Fruit fly (Drosophila melanogaster) whole organism, embryonic: Measurements from ENCODE around the gene Ilp5.

Experiments used
- B-H2 ChIP-seq: fragments of 200-800 bp; sonication (Bioruptor generic); optimal IDR thresholded peaks from 2 replicates; lab custom pipeline; 2018; ENCODE audit warnings: missing biosample characterization, mild to moderate bottlenecking, missing genetic modification characterization
- CG10979 ChIP-seq: fragments of 200-800 bp; sonication (Bioruptor generic); optimal IDR thresholded peaks from 2 replicates; lab custom pipeline; 2018; ENCODE audit warnings: missing biosample characterization, mild to moderate bottlenecking, missing genetic modification characterization, moderate library complexity
- CG11085 ChIP-seq: fragments of 200-800 bp; sonication (Bioruptor generic); IDR thresholded peaks from 2 replicates; pipeline ENCODE4 v1.3.6; 2022; ENCODE audit warnings: missing biosample characterization, missing genetic modification characterization
- CG11093 ChIP-seq: fragments of 200-800 bp; sonication (Bioruptor generic); IDR thresholded peaks from 3 replicates; pipeline ENCODE4 v1.3.6; 2022; ENCODE audit warnings: missing biosample characterization, missing genetic modification characterization
- CG15269 ChIP-seq: fragments of 200-800 bp; sonication (Bioruptor generic); optimal IDR thresholded peaks from 2 replicates; lab custom pipeline; 2018; ENCODE audit warnings: missing biosample characterization, mild to moderate bottlenecking, missing genetic modification characterization, moderate library complexity
- CG16813 ChIP-seq: fragments of 200-800 bp; sonication (Bioruptor generic); IDR thresholded peaks from 3 replicates; pipeline ENCODE4 v1.3.6; 2022; ENCODE audit warnings: missing biosample characterization, missing genetic modification characterization; ENCODE audit not compliant: partially characterized antibody
- CG17359 ChIP-seq: fragments of 200-800 bp; sonication (Bioruptor generic); optimal IDR thresholded peaks from 3 replicates; lab custom pipeline; 2018; ENCODE audit warnings: missing biosample characterization, mild to moderate bottlenecking, missing genetic modification characterization, moderate library complexity
- CG2202 ChIP-seq: fragments of 200-800 bp; sonication (Bioruptor generic); optimal IDR thresholded peaks from 2 replicates; lab custom pipeline; 2018; ENCODE audit warnings: missing biosample characterization, mild to moderate bottlenecking, missing genetic modification characterization
- CG3163 ChIP-seq: fragments of 200-800 bp; sonication (Bioruptor generic); optimal IDR thresholded peaks from 3 replicates; lab custom pipeline; 2016; ENCODE audit warnings: missing biosample characterization, missing genetic modification characterization
- CG33557 ChIP-seq: fragments of 200-800 bp; sonication (Bioruptor generic); optimal IDR thresholded peaks from 2 replicates; lab custom pipeline; 2019; ENCODE audit warnings: missing biosample characterization, mild to moderate bottlenecking, missing genetic modification characterization, moderate library complexity
- CG34376 ChIP-seq: fragments of 200-800 bp; sonication (Bioruptor generic); optimal IDR thresholded peaks from 2 replicates; lab custom pipeline; 2018; ENCODE audit warnings: missing biosample characterization, mild to moderate bottlenecking, missing genetic modification characterization
- CG3838 ChIP-seq: fragments of 200-800 bp; sonication (Bioruptor generic); optimal IDR thresholded peaks from 3 replicates; lab custom pipeline; 2016; ENCODE audit warnings: missing biosample characterization, missing genetic modification characterization
- CG4424 ChIP-seq: fragments of 200-800 bp; sonication (Bioruptor generic); optimal IDR thresholded peaks from 3 replicates; lab custom pipeline; 2016; ENCODE audit warnings: missing biosample characterization, missing genetic modification characterization
- CG4707 ChIP-seq: fragments of 200-800 bp; sonication (Bioruptor generic); optimal IDR thresholded peaks from 2 replicates; lab custom pipeline; 2018; ENCODE audit warnings: missing biosample characterization, mild to moderate bottlenecking, missing genetic modification characterization, moderate library complexity
- CG5180 ChIP-seq: fragments of 200-800 bp; sonication (Bioruptor generic); optimal IDR thresholded peaks from 3 replicates; lab custom pipeline; 2017; ENCODE audit warnings: missing biosample characterization, missing genetic modification characterization, mild to moderate bottlenecking, moderate library complexity, missing genetic modification reagents
- CG7271 ChIP-seq: fragments of 200-800 bp; sonication (Bioruptor generic); optimal IDR thresholded peaks from 2 replicates; lab custom pipeline; 2018; ENCODE audit warnings: missing biosample characterization, mild to moderate bottlenecking, missing genetic modification characterization, moderate library complexity
- CG7839 ChIP-seq: fragments of 200-800 bp; sonication (Bioruptor generic); optimal IDR thresholded peaks from 3 replicates; lab custom pipeline; 2018; ENCODE audit warnings: missing biosample characterization, mild to moderate bottlenecking, missing genetic modification characterization, moderate library complexity
- CG8290 ChIP-seq, 3 experiments: fragments of 200-800 bp; sonication (Bioruptor generic); optimal IDR thresholded peaks; 2 replicates each; lab custom pipeline; 2016 to 2019; ENCODE audit warnings: missing biosample characterization in 3 of 3, missing genetic modification characterization in 3 of 3, mild to moderate bottlenecking in 2 of 3, moderate library complexity in 1 of 3
- Camta ChIP-seq: fragments of 200-800 bp; sonication (Bioruptor generic); optimal IDR thresholded peaks from 2 replicates; lab custom pipeline; 2016; ENCODE audit warnings: missing biosample characterization, missing genetic modification characterization
- E2f1 ChIP-seq: fragments of 200-800 bp; sonication (Bioruptor generic); IDR thresholded peaks from 2 replicates; pipeline ENCODE4 v1.3.6; 2022; ENCODE audit warnings: missing biosample characterization, missing genetic modification characterization
- Ets65A ChIP-seq: fragments of 200-800 bp; sonication (Bioruptor generic); peaks from one replicate; lab custom pipeline; 2016; ENCODE audit warnings: missing biosample characterization, missing genetic modification characterization
- Sry-β ChIP-seq: fragments of 200-800 bp; sonication (Bioruptor generic); optimal IDR thresholded peaks from 2 replicates; lab custom pipeline; 2018; ENCODE audit warnings: missing biosample characterization, mild to moderate bottlenecking, missing genetic modification characterization, moderate library complexity
- Sry-δ ChIP-seq: fragments of 200-800 bp; sonication (Bioruptor generic); optimal IDR thresholded peaks from 2 replicates; lab custom pipeline; 2016; ENCODE audit warnings: missing biosample characterization, missing genetic modification characterization
- TFAM ChIP-seq: fragments of 200-800 bp; sonication (Bioruptor generic); optimal IDR thresholded peaks from 2 replicates; lab custom pipeline; 2017; ENCODE audit warnings: missing biosample characterization, missing genetic modification characterization, inconsistent platforms
- Taf1 ChIP-seq: fragments of 200-800 bp; sonication (Bioruptor generic); IDR thresholded peaks from 2 replicates; pipeline ENCODE4 v1.3.6; 2022; ENCODE audit warnings: missing biosample characterization, missing genetic modification characterization
- ab ChIP-seq: fragments of 200-800 bp; sonication (Bioruptor generic); optimal IDR thresholded peaks from 2 replicates; lab custom pipeline; 2016; ENCODE audit warnings: missing biosample characterization, missing genetic modification characterization
- ara ChIP-seq: fragments of 200-800 bp; sonication (Bioruptor generic); IDR thresholded peaks from 2 replicates; pipeline ENCODE4 v1.3.6; 2022; ENCODE audit warnings: missing biosample characterization, missing genetic modification characterization
- caup ChIP-seq: fragments of 200-800 bp; sonication (Bioruptor generic); optimal IDR thresholded peaks from 3 replicates; lab custom pipeline; 2017; ENCODE audit warnings: missing biosample characterization, mild to moderate bottlenecking, missing genetic modification characterization, moderate library complexity; ENCODE audit not compliant: severe bottlenecking
- cg ChIP-seq: fragments of 200-800 bp; sonication (Bioruptor generic); optimal IDR thresholded peaks from 3 replicates; lab custom pipeline; 2019; ENCODE audit warnings: missing biosample characterization, mild to moderate bottlenecking, missing genetic modification characterization, moderate library complexity
- chinmo ChIP-seq: fragments of 200-800 bp; sonication (Bioruptor generic); IDR thresholded peaks from 4 replicates; pipeline ENCODE4 v1.3.6; 2022; ENCODE audit warnings: missing biosample characterization, missing genetic modification characterization; ENCODE audit not compliant: partially characterized antibody
- corto ChIP-seq: fragments of 200-800 bp; sonication (Bioruptor generic); optimal IDR thresholded peaks from 2 replicates; lab custom pipeline; 2016; ENCODE audit warnings: missing biosample characterization, mild to moderate bottlenecking, missing genetic modification characterization, moderate library complexity
- croc ChIP-seq: fragments of 200-800 bp; sonication (Bioruptor generic); conservative IDR thresholded peaks from 3 replicates; pipeline ENCODE4 v1.3.6; 2022; ENCODE audit warnings: missing biosample characterization, missing genetic modification characterization
- da ChIP-seq: fragments of 200-800 bp; sonication (Bioruptor generic); optimal IDR thresholded peaks from 2 replicates; lab custom pipeline; 2016; ENCODE audit warnings: missing biosample characterization, missing genetic modification characterization
- dimm ChIP-seq: fragments of 200-800 bp; sonication (Bioruptor generic); IDR thresholded peaks from 2 replicates; pipeline ENCODE4 v1.3.6; 2022; ENCODE audit warnings: missing biosample characterization, missing genetic modification characterization
- eve ChIP-seq, 2 experiments: fragments of >200 bp; optimal IDR thresholded peaks; 2 replicates each; lab custom pipeline; 2017; ENCODE audit warnings: missing biosample characterization in 2 of 2, missing genetic modification characterization in 2 of 2
- eyg ChIP-seq: fragments of 200-800 bp; sonication (Bioruptor generic); optimal IDR thresholded peaks from 3 replicates; lab custom pipeline; 2016; ENCODE audit warnings: missing biosample characterization, missing genetic modification characterization
- fd102C ChIP-seq: fragments of 200-800 bp; sonication (Bioruptor generic); optimal IDR thresholded peaks from 2 replicates; lab custom pipeline; 2018; ENCODE audit warnings: missing biosample characterization, mild to moderate bottlenecking, missing genetic modification characterization, moderate library complexity
- fd3F ChIP-seq: fragments of 200-800 bp; sonication (Bioruptor generic); optimal IDR thresholded peaks from 2 replicates; lab custom pipeline; 2018; ENCODE audit warnings: missing biosample characterization, mild to moderate bottlenecking, missing genetic modification characterization, moderate library complexity
- kay ChIP-seq: fragments of 200-800 bp; sonication (Bioruptor generic); optimal IDR thresholded peaks from 2 replicates; lab custom pipeline; 2016; ENCODE audit warnings: missing biosample characterization, missing genetic modification characterization
- lov ChIP-seq, 2 experiments: fragments of 200-800 bp in 1 of 2; fragments of >200 bp in 1 of 2; sonication (Bioruptor generic) in 1 of 2; IDR thresholded peaks in 1 of 2; optimal IDR thresholded peaks in 1 of 2; 2 replicates in 1 of 2; 3 replicates in 1 of 2; pipeline versions ENCODE4 v1.3.6 to Lab custom; 2017 to 2022; ENCODE audit warnings: missing biosample characterization in 1 of 2, missing genetic modification characterization in 1 of 2
- mirr ChIP-seq: fragments of 200-800 bp; sonication (Bioruptor generic); optimal IDR thresholded peaks from 3 replicates; lab custom pipeline; 2018; ENCODE audit warnings: missing biosample characterization, mild to moderate bottlenecking, missing genetic modification characterization
- pb ChIP-seq: fragments of 200-800 bp; sonication (Bioruptor generic); optimal IDR thresholded peaks from 3 replicates; lab custom pipeline; 2016; ENCODE audit warnings: missing biosample characterization, missing genetic modification characterization
- pum ChIP-seq: fragments of 200-800 bp; sonication (Bioruptor generic); optimal IDR thresholded peaks from 2 replicates; lab custom pipeline; 2016; ENCODE audit warnings: missing biosample characterization, missing genetic modification characterization
- sim ChIP-seq: fragments of 200-800 bp; sonication (Bioruptor generic); IDR thresholded peaks from 2 replicates; pipeline ENCODE4 v1.3.6; 2022; ENCODE audit warnings: missing biosample characterization, missing genetic modification characterization
- stc ChIP-seq: fragments of 200-800 bp; sonication (Bioruptor generic); IDR thresholded peaks from 2 replicates; pipeline ENCODE4 v1.3.6; 2022; ENCODE audit warnings: missing biosample characterization, missing genetic modification characterization
- twi ChIP-seq: fragments of 200-800 bp; optimal IDR thresholded peaks from 2 replicates; lab custom pipeline; 2019; ENCODE audit warnings: missing biosample characterization, mild to moderate bottlenecking, missing genetic modification characterization, moderate library complexity
- unpg ChIP-seq: fragments of 200-800 bp; sonication (Bioruptor generic); optimal IDR thresholded peaks from 3 replicates; lab custom pipeline; 2018; ENCODE audit warnings: missing biosample characterization, mild to moderate bottlenecking, missing genetic modification characterization, moderate library complexity
- wdn ChIP-seq: fragments of 200-800 bp; sonication (Bioruptor generic); IDR thresholded peaks from 2 replicates; pipeline ENCODE4 v1.3.6; 2022; ENCODE audit warnings: missing biosample characterization, missing genetic modification characterization

Gene Ilp5

DNA sequence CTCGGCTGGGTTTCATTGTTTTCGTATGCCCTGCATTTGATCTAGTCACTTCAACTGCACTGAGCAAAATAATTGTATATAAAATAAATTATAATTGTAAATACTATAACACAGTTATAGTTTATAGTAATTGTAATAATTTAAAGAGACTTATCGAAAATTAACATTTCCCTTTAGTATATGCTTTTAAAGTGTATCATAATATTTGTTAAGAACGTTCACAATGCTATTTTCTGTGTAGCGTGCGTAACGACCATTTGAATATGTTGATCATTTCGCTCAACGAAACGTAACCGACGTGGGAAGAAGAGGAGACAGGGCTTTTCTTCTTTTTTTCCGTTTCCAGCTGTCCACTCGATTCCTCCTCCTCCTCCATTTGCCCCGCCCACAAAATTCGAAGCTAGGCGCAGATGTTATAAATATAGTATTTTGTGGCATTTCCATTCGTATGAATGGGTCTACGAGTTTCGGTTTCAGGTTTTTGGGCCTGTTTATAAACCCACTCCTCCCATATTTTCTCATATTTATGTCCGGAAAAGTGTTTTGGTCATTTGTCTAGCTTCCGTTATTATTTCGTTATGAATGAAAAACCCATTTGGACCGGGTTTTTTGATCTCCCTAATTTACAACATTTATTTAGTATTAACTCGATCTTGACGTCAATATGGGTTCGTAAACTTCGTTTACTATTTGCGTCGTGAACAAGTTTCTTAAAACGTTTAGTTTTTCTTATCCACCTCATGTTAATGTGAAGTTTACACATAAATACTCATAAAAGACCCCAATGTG, 32.9 kb upstream of the Ilp5 start (continued):
- TF ChIP-seq lov (optimal IDR thresholded peaks at IDR 0.05; lab: Kevin White, UChicago) = no peak
- peak; percentile 77; the same call in 1 of the 3 replicates for TF ChIP-seq lov (GFP tag; IDR thresholded peaks at IDR 0.05; lab: Robert Waterston, UW)
- TF ChIP-seq Ets65A = no peak
- no peak for TF ChIP-seq mirr
- TF ChIP-seq sim (GFP tag; lab: Robert Waterston, UW) = peak; percentile 89
- TF ChIP-seq croc (GFP tag; lab: Robert Waterston, UW) = peak; percentile 85
- TF ChIP-seq CG17359 (tag; lab: Kevin White, UChicago) = peak; percentile 91
- no peak for TF ChIP-seq da
- peak; percentile 80 for TF ChIP-seq CG15269 (tag; lab: Kevin White, UChicago)
- peak; percentile 74 for TF ChIP-seq caup (GFP tag; lab: Kevin White, UChicago)
- TF ChIP-seq CG7839 (tag; lab: Kevin White, UChicago) = peak; percentile 92
- TF ChIP-seq CG16813 = no peak
- peak; percentile 53; the same call in 1 of the 2 replicates for TF ChIP-seq Taf1 (GFP tag; lab: Robert Waterston, UW)
- no peak for TF ChIP-seq pum (GFP tag; lab: Kevin White, UChicago)
- no peak for TF ChIP-seq twi
- TF ChIP-seq eyg (GFP tag; lab: Kevin White, UChicago) = no peak
- TF ChIP-seq CG34376 (GFP tag; lab: Kevin White, UChicago) = no peak
- peak; percentile 67 for TF ChIP-seq CG11085
- no peak for TF ChIP-seq Sry-δ (GFP tag; lab: Kevin White, UChicago)
- TF ChIP-seq pb (GFP tag; lab: Kevin White, UChicago) = no peak
- TF ChIP-seq E2f1 = peak; percentile 91
- TF ChIP-seq CG33557 (GFP tag; lab: Kevin White, UChicago) = peak; percentile 88
- peak; percentile 33 for TF ChIP-seq kay (GFP tag; lab: Kevin White, UChicago)
- TF ChIP-seq wdn (GFP tag; lab: Robert Waterston, UW) = 0 out of 2 replicates have a peak, but pooled peaks have one; percentile 25
- TF ChIP-seq dimm (GFP tag; lab: Robert Waterston, UW) = peak; percentile 57
- TF ChIP-seq CG4424 (GFP tag; lab: Kevin White, UChicago) = peak; percentile 73
- TF ChIP-seq stc (GFP tag; lab: Robert Waterston, UW) = peak; percentile 92
- no peak for TF ChIP-seq CG5180 (GFP tag; lab: Kevin White, UChicago)
- no peak for TF ChIP-seq Camta
- TF ChIP-seq fd3F (GFP tag; lab: Kevin White, UChicago) = peak; percentile 46
- peak; percentile 57 for TF ChIP-seq TFAM (GFP tag; lab: Kevin White, UChicago)
- TF ChIP-seq B-H2 (GFP tag; lab: Kevin White, UChicago) = no peak
- TF ChIP-seq CG8290 (GFP tag; optimal IDR thresholded peaks at IDR 0.05; lab: Kevin White, UChicago) = peak; percentile 46
- no peak for TF ChIP-seq CG8290 (tag; optimal IDR thresholded peaks at IDR 0.05; lab: Kevin White, UChicago)
- TF ChIP-seq corto (GFP tag; lab: Kevin White, UChicago) = no peak
- no peak for TF ChIP-seq chinmo (GFP tag; lab: Robert Waterston, UW)
- peak; percentile 85 for TF ChIP-seq ara
- no peak for TF ChIP-seq ab (GFP tag; lab: Kevin White, UChicago)
- TF ChIP-seq cg (GFP tag; lab: Kevin White, UChicago) = no peak
- no peak for TF ChIP-seq eve (GFP tag; optimal IDR thresholded peaks at IDR 0.05; lab: Kevin White, UChicago)
- TF ChIP-seq Sry-β (GFP tag; lab: Kevin White, UChicago) = peak; percentile 22
- no peak for TF ChIP-seq CG3838 (GFP tag; lab: Kevin White, UChicago)
- peak; percentile 87 for TF ChIP-seq CG2202 (tag; lab: Kevin White, UChicago)
- TF ChIP-seq fd102C = peak; percentile 83
- peak; percentile 92 for TF ChIP-seq unpg (GFP tag; lab: Kevin White, UChicago)
- peak; percentile 75 for TF ChIP-seq CG11093 (GFP tag; lab: Robert Waterston, UW)
- peak; percentile 74 for TF ChIP-seq CG4707 (GFP tag; lab: Kevin White, UChicago)
- TF ChIP-seq CG3163 (GFP tag; lab: Kevin White, UChicago) = no peak
- peak; percentile 86 for TF ChIP-seq CG7271 (tag; lab: Kevin White, UChicago)
- peak; percentile 94 for TF ChIP-seq CG10979 (tag; lab: Kevin White, UChicago)
